Worm (Caenorhabditis elegans): ENCODE data around the gene fbxa-169.

- TF ChIP-seq ref-1 (GFP tag; conservative IDR thresholded peaks at IDR 0.05) (no peak), tab-1 (GFP tag; IDR thresholded peaks at IDR 0.05) (no peak), ztf-29 (GFP tag; IDR thresholded peaks at IDR 0.05) (no peak), flt-1 (GFP tag; IDR thresholded peaks at IDR 0.05) (no peak), T22C8.4 (GFP tag; IDR thresholded peaks at IDR 0.05) (no peak), klf-2 (GFP tag; conservative IDR thresholded peaks at IDR 0.05) (no peak), med-1 (GFP tag; optimal IDR thresholded peaks at IDR 0.05; ENCODE audit: insufficient read depth) (no peak), cog-1 (tag; optimal IDR thresholded peaks at IDR 0.05) (no peak), ztf-23 (GFP tag; IDR thresholded peaks at IDR 0.05) (no peak)
Observed at ce11 chrII:13697691-13698090, 49.4 kb downstream of the fbxa-169 start.

All from whole organism, midembryonic.